Worm (Caenorhabditis elegans): Measurements from ENCODE around the gene F59B2.3.

ce11 chrIII:9010047-9010446 is 10.5 kb upstream of the F59B2.3 start, which contains the start of gene F59B2.8:
- TF ChIP-seq ama-1 (optimal IDR thresholded peaks at IDR 0.05) = no peak
- TF ChIP-seq ama-1 (GFP tag; optimal IDR thresholded peaks at IDR 0.05) = no peak
- TF ChIP-seq nhr-27 (tag; optimal IDR thresholded peaks at IDR 0.05) = no peak
- TF ChIP-seq him-1 (tag; optimal IDR thresholded peaks at IDR 0.05) = no peak
- TF ChIP-seq die-1 (tag; optimal IDR thresholded peaks at IDR 0.05) = no peak
- TF ChIP-seq unc-62 (GFP tag; optimal IDR thresholded peaks at IDR 0.05) = no peak
- no peak for TF ChIP-seq madf-10 (tag; optimal IDR thresholded peaks at IDR 0.05)
- TF ChIP-seq aptf-3 (GFP tag; IDR thresholded peaks at IDR 0.05) = no peak
- no peak for TF ChIP-seq pha-4 (tag; optimal IDR thresholded peaks at IDR 0.05)

Data from whole organism, young adult.